Worm (Caenorhabditis elegans): Measurements from ENCODE around the gene C31H1.2.
A peak's percentile ranks its signal among the peaks of the same experiment; 100 is the strongest.

Gene C31H1.2

ce11 chrIV:5755922-5756321 is 35.2 kb upstream of the C31H1.2 start (continued):
- TF ChIP-seq mdt-29 (GFP tag; IDR thresholded peaks at IDR 0.05), result peak; percentile 23; the same call in 1 of the 2 replicates
- peak; percentile 54 to 70 for TF ChIP-seq unc-62 (GFP tag; optimal IDR thresholded peaks at IDR 0.05 in 1 of 2)
- TF ChIP-seq unc-62 (tag; optimal IDR thresholded peaks at IDR 0.05), result no peak
- TF ChIP-seq lim-7 (GFP tag; IDR thresholded peaks at IDR 0.05), result no peak
- no peak for TF ChIP-seq zfp-3 (GFP tag; conservative IDR thresholded peaks at IDR 0.05)
- TF ChIP-seq sdz-12 (GFP tag; optimal IDR thresholded peaks at IDR 0.05), result no peak
- peak; percentile 26 for TF ChIP-seq nhr-77 (tag; optimal IDR thresholded peaks at IDR 0.05)
- TF ChIP-seq nhr-102 (tag; optimal IDR thresholded peaks at IDR 0.05), result peak; percentile 47
- no peak for TF ChIP-seq daf-12 (tag; optimal IDR thresholded peaks at IDR 0.05)
- no peak for TF ChIP-seq ztf-7 (tag; optimal IDR thresholded peaks at IDR 0.05)
- peak; percentile 80 for TF ChIP-seq hlh-11 (tag; optimal IDR thresholded peaks at IDR 0.05)
- no peak for TF ChIP-seq ama-1 (optimal IDR thresholded peaks at IDR 0.05)
- TF ChIP-seq ZK337.2 (GFP tag; IDR thresholded peaks at IDR 0.05), result no peak
- TF ChIP-seq nhr-28 (tag; optimal IDR thresholded peaks at IDR 0.05), result peak; percentile 56
- no peak for TF ChIP-seq F44E2.7 (GFP tag; IDR thresholded peaks at IDR 0.05)
- TF ChIP-seq daf-16 (GFP tag; optimal IDR thresholded peaks at IDR 0.05), result peak in 1 of 2 experiments; percentile 35
- TF ChIP-seq daf-16 (tag; optimal IDR thresholded peaks at IDR 0.05), result peak; percentile 86
- no peak for TF ChIP-seq nhr-10 (tag; optimal IDR thresholded peaks at IDR 0.05)
- TF ChIP-seq vab-7 (GFP tag; IDR thresholded peaks at IDR 0.05), result 0 out of 2 replicates have a peak, but pooled peaks have one; percentile 14
- TF ChIP-seq attf-4 (tag; optimal IDR thresholded peaks at IDR 0.05), result no peak
- TF ChIP-seq set-16 (GFP tag; IDR thresholded peaks at IDR 0.05), result no peak
- no peak for TF ChIP-seq arid-1 (GFP tag; conservative IDR thresholded peaks at IDR 0.05)
- TF ChIP-seq F26F4.8 (GFP tag; conservative IDR thresholded peaks at IDR 0.05), result no peak
- TF ChIP-seq spr-3 (GFP tag; optimal IDR thresholded peaks at IDR 0.05), result no peak
- TF ChIP-seq Y5F2A.4 (GFP tag; optimal IDR thresholded peaks at IDR 0.05), result no peak
- TF ChIP-seq skn-1 (tag; optimal IDR thresholded peaks at IDR 0.05), result no peak
- no peak for TF ChIP-seq nhr-42 (GFP tag; IDR thresholded peaks at IDR 0.05)
- no peak for TF ChIP-seq T26A8.4 (GFP tag; IDR thresholded peaks at IDR 0.05)
- no peak for TF ChIP-seq F10B5.3 (tag; optimal IDR thresholded peaks at IDR 0.05)
- no peak for TF ChIP-seq hif-1 (tag; optimal IDR thresholded peaks at IDR 0.05)
- no peak for TF ChIP-seq ceh-82 (tag; optimal IDR thresholded peaks at IDR 0.05)
- TF ChIP-seq ces-1 (GFP tag; optimal IDR thresholded peaks at IDR 0.05), result no peak
- TF ChIP-seq dve-1 (tag; optimal IDR thresholded peaks at IDR 0.05; ENCODE audit: insufficient read depth), result peak; percentile 87
- TF ChIP-seq aly-2 (tag; optimal IDR thresholded peaks at IDR 0.05), result no peak
- TF ChIP-seq mep-1 (tag; optimal IDR thresholded peaks at IDR 0.05), result no peak
- no peak for TF ChIP-seq gei-8 (GFP tag; optimal IDR thresholded peaks at IDR 0.05)
- TF ChIP-seq ZK546.5 (tag; optimal IDR thresholded peaks at IDR 0.05), result no peak
- no peak for TF ChIP-seq R02D3.7 (tag; optimal IDR thresholded peaks at IDR 0.05)
- no peak for TF ChIP-seq daf-19 (GFP tag; conservative IDR thresholded peaks at IDR 0.05)
- TF ChIP-seq dpl-1 (GFP tag; optimal IDR thresholded peaks at IDR 0.05), result peak; percentile 1
- no peak for TF ChIP-seq lin-13 (GFP tag; optimal IDR thresholded peaks at IDR 0.05)
- TF ChIP-seq fkh-10 (GFP tag; optimal IDR thresholded peaks at IDR 0.05), result no peak

ce11 chrIV:5757762-5758161 is 33.3 kb upstream of the C31H1.2 start, which contains the start of gene nhr-46:
Gene nhr-46, minus strand, starts transcription at chrIV:5757862.
- TF ChIP-seq nhr-41 (GFP tag; IDR thresholded peaks at IDR 0.05) (no peak), nhr-10 (tag; optimal IDR thresholded peaks at IDR 0.05) (no peak), nhr-25 (tag; optimal IDR thresholded peaks at IDR 0.05; ENCODE audit: borderline replicate concordance, insufficient read depth) (no peak), unc-39 (tag; optimal IDR thresholded peaks at IDR 0.05) (no peak), nhr-11 (tag; optimal IDR thresholded peaks at IDR 0.05) (no peak), mep-1 (tag; optimal IDR thresholded peaks at IDR 0.05) (no peak), sdz-12 (GFP tag; optimal IDR thresholded peaks at IDR 0.05) (no peak), lin-38 (GFP tag; IDR thresholded peaks at IDR 0.05) (no peak), nhr-28 (tag; optimal IDR thresholded peaks at IDR 0.05) (no peak)
